Worm (Caenorhabditis elegans) whole organism, L3 larva: ENCODE results near the gene grp-1.

Experiments used
- R02D3.7 ChIP-seq: fragments of 150-350 bp; optimal IDR thresholded peaks from 2 replicates; lab custom pipeline; 2014; ENCODE audit warnings: missing biosample characterization, missing genetic modification characterization
- ZK546.5 ChIP-seq: sonication (generic microtip); optimal IDR thresholded peaks from 2 replicates; lab custom pipeline; 2017; ENCODE audit warnings: missing biosample characterization, missing genetic modification characterization
- aly-2 ChIP-seq: fragments of 150-350 bp; optimal IDR thresholded peaks from 2 replicates; lab custom pipeline; 2014; ENCODE audit warnings: missing biosample characterization, missing genetic modification characterization
- ama-1 ChIP-seq: fragments of 150-350 bp; optimal IDR thresholded peaks from 2 replicates; lab custom pipeline; 2018
- ceh-16 ChIP-seq: sonication (generic microtip); optimal IDR thresholded peaks from 2 replicates; lab custom pipeline; 2017; ENCODE audit warnings: missing biosample characterization, missing genetic modification characterization
- ceh-28 ChIP-seq: fragments of 150-350 bp; optimal IDR thresholded peaks from 2 replicates; lab custom pipeline; 2014; ENCODE audit warnings: missing biosample characterization, missing genetic modification reagents, missing genetic modification characterization
- ceh-82 ChIP-seq: fragments of 150-350 bp; optimal IDR thresholded peaks from 2 replicates; lab custom pipeline; 2014; ENCODE audit warnings: missing biosample characterization, missing genetic modification characterization
- ceh-9 ChIP-seq: sonication (generic microtip); optimal IDR thresholded peaks from 2 replicates; lab custom pipeline; 2018; ENCODE audit warnings: missing biosample characterization, missing genetic modification characterization
- daf-12 ChIP-seq: fragments of 150-350 bp; optimal IDR thresholded peaks from 2 replicates; lab custom pipeline; 2014; ENCODE audit warnings: missing biosample characterization, missing genetic modification reagents, missing genetic modification characterization
- egl-27 ChIP-seq: sonication (generic microtip); optimal IDR thresholded peaks from 4 replicates; lab custom pipeline; 2017; ENCODE audit warnings: missing biosample characterization, missing genetic modification reagents, missing genetic modification characterization
- egl-5 ChIP-seq: fragments of 150-350 bp; optimal IDR thresholded peaks from 2 replicates; lab custom pipeline; 2017; ENCODE audit warnings: missing biosample characterization, missing genetic modification reagents, missing genetic modification characterization, inconsistent platforms
- elt-1 ChIP-seq: fragments of 150-350 bp; optimal IDR thresholded peaks from 2 replicates; lab custom pipeline; 2014; ENCODE audit warnings: missing biosample characterization, missing genetic modification characterization
- elt-2 ChIP-seq: sonication (generic microtip); optimal IDR thresholded peaks from 2 replicates; lab custom pipeline; 2016; ENCODE audit warnings: missing genetic modification reagents, mild to moderate bottlenecking, missing genetic modification characterization, missing compliant biosample characterization
- elt-3 ChIP-seq, 3 experiments: fragments of 150-350 bp in 1 of 3; sonication (generic microtip) in 2 of 3; optimal IDR thresholded peaks; 2 replicates in 2 of 3; 4 replicates in 1 of 3; lab custom pipeline; 2014 to 2017; ENCODE audit warnings: missing biosample characterization in 3 of 3, missing genetic modification characterization in 3 of 3
- eor-1 ChIP-seq, 2 experiments: fragments of 150-350 bp; optimal IDR thresholded peaks; 2 replicates each; lab custom pipeline; 2014 to 2018; ENCODE audit warnings: missing biosample characterization in 2 of 2, missing genetic modification characterization in 2 of 2
- fkh-10 ChIP-seq: sonication (generic microtip); optimal IDR thresholded peaks from 2 replicates; lab custom pipeline; 2017; ENCODE audit warnings: missing biosample characterization, missing genetic modification reagents, missing genetic modification characterization
- fkh-2 ChIP-seq: fragments of 150-350 bp; optimal IDR thresholded peaks from 2 replicates; lab custom pipeline; 2014; ENCODE audit warnings: missing biosample characterization, missing genetic modification reagents, missing genetic modification characterization
- fos-1 ChIP-seq: fragments of 150-350 bp; optimal IDR thresholded peaks from 2 replicates; lab custom pipeline; 2014; ENCODE audit warnings: missing biosample characterization, missing genetic modification characterization
- hmg-11 ChIP-seq: sonication (generic microtip); optimal IDR thresholded peaks from 2 replicates; lab custom pipeline; 2016; ENCODE audit warnings: missing genetic modification characterization, missing compliant biosample characterization
- jun-1 ChIP-seq: fragments of 150-350 bp; optimal IDR thresholded peaks from 2 replicates; lab custom pipeline; 2014; ENCODE audit warnings: missing biosample characterization, missing genetic modification reagents, missing genetic modification characterization
- lin-15B ChIP-seq: fragments of 150-350 bp; optimal IDR thresholded peaks from 2 replicates; lab custom pipeline; 2014; ENCODE audit warnings: missing biosample characterization, missing genetic modification characterization
- lin-39 ChIP-seq: fragments of 150-350 bp; optimal IDR thresholded peaks from 2 replicates; lab custom pipeline; 2018; ENCODE audit warnings: missing biosample characterization, missing genetic modification reagents, missing genetic modification characterization
- lsy-12 ChIP-seq: sonication (generic microtip); optimal IDR thresholded peaks from 2 replicates; lab custom pipeline; 2016; ENCODE audit warnings: mild to moderate bottlenecking, missing genetic modification characterization, missing compliant biosample characterization
- mdl-1 ChIP-seq: fragments of 150-350 bp; optimal IDR thresholded peaks from 2 replicates; lab custom pipeline; 2014; ENCODE audit warnings: missing biosample characterization, missing genetic modification characterization
- mml-1 ChIP-seq: fragments of 150-350 bp; sonication (generic microtip); optimal IDR thresholded peaks from 3 replicates; lab custom pipeline; 2014; ENCODE audit warnings: missing biosample characterization, missing genetic modification characterization
- nfya-1 ChIP-seq: sonication (generic microtip); optimal IDR thresholded peaks from 2 replicates; lab custom pipeline; 2017; ENCODE audit warnings: missing genetic modification characterization, mild to moderate bottlenecking, missing compliant biosample characterization, antibody characterized with exemption, moderate library complexity; ENCODE audit not compliant: insufficient read depth
- nhr-11 ChIP-seq: fragments of 150-350 bp; optimal IDR thresholded peaks from 2 replicates; lab custom pipeline; 2014; ENCODE audit warnings: missing biosample characterization, missing genetic modification characterization
- nhr-12 ChIP-seq: fragments of 150-350 bp; optimal IDR thresholded peaks from 2 replicates; lab custom pipeline; 2014; ENCODE audit warnings: missing biosample characterization, missing genetic modification characterization
- nhr-23 ChIP-seq: fragments of 150-350 bp; optimal IDR thresholded peaks from 2 replicates; lab custom pipeline; 2014; ENCODE audit warnings: missing biosample characterization, missing genetic modification reagents, missing genetic modification characterization
- nhr-237 ChIP-seq: fragments of 150-350 bp; optimal IDR thresholded peaks from 2 replicates; lab custom pipeline; 2014; ENCODE audit warnings: missing biosample characterization, missing genetic modification characterization
- nhr-25 ChIP-seq: sonication (generic microtip); optimal IDR thresholded peaks from 2 replicates; lab custom pipeline; 2017; ENCODE audit warnings: missing biosample characterization, missing genetic modification characterization
- nhr-28 ChIP-seq: fragments of 150-350 bp; optimal IDR thresholded peaks from 2 replicates; lab custom pipeline; 2014; ENCODE audit warnings: missing biosample characterization, missing genetic modification characterization
- nhr-43 ChIP-seq: sonication (generic microtip); optimal IDR thresholded peaks from 2 replicates; lab custom pipeline; 2016; ENCODE audit warnings: mild to moderate bottlenecking, missing genetic modification characterization, missing compliant biosample characterization; ENCODE audit not compliant: poor library complexity, severe bottlenecking
- nhr-67 ChIP-seq: fragments of 150-350 bp; optimal IDR thresholded peaks from 2 replicates; lab custom pipeline; 2014; ENCODE audit warnings: missing biosample characterization, missing genetic modification characterization
- nhr-76 ChIP-seq: fragments of 150-350 bp; sonication (generic microtip); optimal IDR thresholded peaks from 5 replicates; lab custom pipeline; 2014; ENCODE audit warnings: missing biosample characterization, missing genetic modification characterization
- nhr-77 ChIP-seq: fragments of 150-350 bp; optimal IDR thresholded peaks from 2 replicates; lab custom pipeline; 2014; ENCODE audit warnings: missing biosample characterization, missing genetic modification characterization
- pha-4 ChIP-seq: fragments of 150-350 bp; optimal IDR thresholded peaks from 2 replicates; lab custom pipeline; 2014; ENCODE audit warnings: missing biosample characterization, missing genetic modification reagents, missing genetic modification characterization
- pqm-1 ChIP-seq: fragments of 150-350 bp; optimal IDR thresholded peaks from 2 replicates; lab custom pipeline; 2017; ENCODE audit warnings: missing biosample characterization, missing genetic modification characterization, inconsistent platforms
- sea-2 ChIP-seq: fragments of 150-350 bp; sonication (generic microtip); optimal IDR thresholded peaks from 4 replicates; lab custom pipeline; 2014; ENCODE audit warnings: missing biosample characterization, missing genetic modification reagents, missing genetic modification characterization
- skn-1 ChIP-seq: fragments of 150-350 bp; optimal IDR thresholded peaks from 2 replicates; lab custom pipeline; 2014; ENCODE audit warnings: missing biosample characterization, missing genetic modification characterization
- snpc-4 ChIP-seq: fragments of 150-350 bp; optimal IDR thresholded peaks from 2 replicates; lab custom pipeline; 2014; ENCODE audit warnings: missing biosample characterization, missing genetic modification characterization
- tbx-2 ChIP-seq: sonication (generic microtip); optimal IDR thresholded peaks from 2 replicates; lab custom pipeline; 2016; ENCODE audit warnings: mild to moderate bottlenecking, missing genetic modification characterization, missing compliant biosample characterization
- unc-39 ChIP-seq: sonication (generic microtip); optimal IDR thresholded peaks from 4 replicates; lab custom pipeline; 2017; ENCODE audit warnings: missing biosample characterization, missing genetic modification characterization
- unc-62 ChIP-seq: fragments of 150-350 bp; sonication (generic microtip); optimal IDR thresholded peaks from 4 replicates; lab custom pipeline; 2014; ENCODE audit warnings: missing biosample characterization, missing genetic modification reagents, missing genetic modification characterization
- zag-1 ChIP-seq: fragments of 150-350 bp; optimal IDR thresholded peaks from 2 replicates; lab custom pipeline; 2014; ENCODE audit warnings: missing biosample characterization, missing genetic modification characterization
- ztf-11 ChIP-seq: fragments of 150-350 bp; optimal IDR thresholded peaks from 2 replicates; lab custom pipeline; 2014; ENCODE audit warnings: missing biosample characterization, missing genetic modification characterization
- ztf-4 ChIP-seq: fragments of 150-350 bp; optimal IDR thresholded peaks from 2 replicates; lab custom pipeline; 2014; ENCODE audit warnings: missing biosample characterization, missing genetic modification characterization

The grp-1 gene

DNA sequence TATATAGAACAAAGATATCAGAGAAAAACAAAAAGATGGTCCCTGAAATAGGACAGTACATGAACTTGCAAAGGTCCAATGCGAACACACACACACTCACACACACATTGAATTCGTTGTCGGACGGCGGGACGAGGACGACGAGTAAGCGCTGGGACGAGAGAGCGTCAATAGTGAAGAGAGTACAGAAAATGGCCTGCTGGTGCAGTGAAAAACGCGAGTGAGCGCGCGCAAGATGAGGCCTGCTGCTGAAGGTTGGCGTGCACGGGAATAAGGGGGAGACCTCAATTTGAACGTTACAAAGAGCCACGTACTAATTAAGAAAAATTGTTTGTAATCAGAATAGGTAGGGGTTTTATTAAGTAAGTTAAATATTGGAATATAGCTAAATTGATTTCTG lies 41.5 kb downstream of the grp-1 start:
- TF ChIP-seq hmg-11 (tag; lab: Kevin White, UChicago) (peak; percentile 87), pha-4 (tag; lab: Kevin White, UChicago) (peak; percentile 38), unc-62 (GFP tag; lab: Kevin White, UChicago) (no peak), nfya-1 (peak; percentile 55), nhr-25 (tag; lab: Kevin White, UChicago) (no peak), lin-39 (tag; lab: Kevin White, UChicago) (peak; percentile 76)

DNA sequence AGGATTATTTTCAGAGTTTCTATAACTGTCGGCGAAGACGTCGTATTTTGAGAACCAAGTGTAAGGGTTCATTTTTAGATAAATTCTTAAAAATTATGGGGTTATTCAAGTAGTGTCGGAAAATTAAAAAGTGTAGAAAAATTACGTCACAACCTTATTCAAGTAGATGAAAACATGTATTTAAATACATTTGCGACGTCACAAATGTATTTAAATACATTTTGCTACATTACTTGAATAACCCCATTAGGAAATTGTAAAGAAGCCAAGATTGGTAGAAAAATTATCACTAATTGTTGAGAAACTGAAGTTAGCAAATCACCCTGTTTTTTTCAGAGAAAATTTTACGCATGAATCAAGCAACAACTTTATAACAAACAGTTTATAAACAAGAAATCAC lies 43.7 kb downstream of the grp-1 start:
- TF ChIP-seq ztf-11, result no peak
- TF ChIP-seq nhr-77 (tag; lab: Kevin White, UChicago), result no peak
- no peak for TF ChIP-seq lin-15B
- TF ChIP-seq nhr-12, result no peak
- no peak for TF ChIP-seq sea-2 (GFP tag; lab: Kevin White, UChicago)
- no peak for TF ChIP-seq ceh-82 (tag; lab: Kevin White, UChicago)
- TF ChIP-seq egl-27 (tag; lab: Kevin White, UChicago), result no peak
- no peak for TF ChIP-seq ceh-16 (tag; lab: Kevin White, UChicago)
- no peak for TF ChIP-seq mdl-1 (tag; lab: Kevin White, UChicago)
- TF ChIP-seq nhr-11 (tag; lab: Kevin White, UChicago), result no peak

DNA sequence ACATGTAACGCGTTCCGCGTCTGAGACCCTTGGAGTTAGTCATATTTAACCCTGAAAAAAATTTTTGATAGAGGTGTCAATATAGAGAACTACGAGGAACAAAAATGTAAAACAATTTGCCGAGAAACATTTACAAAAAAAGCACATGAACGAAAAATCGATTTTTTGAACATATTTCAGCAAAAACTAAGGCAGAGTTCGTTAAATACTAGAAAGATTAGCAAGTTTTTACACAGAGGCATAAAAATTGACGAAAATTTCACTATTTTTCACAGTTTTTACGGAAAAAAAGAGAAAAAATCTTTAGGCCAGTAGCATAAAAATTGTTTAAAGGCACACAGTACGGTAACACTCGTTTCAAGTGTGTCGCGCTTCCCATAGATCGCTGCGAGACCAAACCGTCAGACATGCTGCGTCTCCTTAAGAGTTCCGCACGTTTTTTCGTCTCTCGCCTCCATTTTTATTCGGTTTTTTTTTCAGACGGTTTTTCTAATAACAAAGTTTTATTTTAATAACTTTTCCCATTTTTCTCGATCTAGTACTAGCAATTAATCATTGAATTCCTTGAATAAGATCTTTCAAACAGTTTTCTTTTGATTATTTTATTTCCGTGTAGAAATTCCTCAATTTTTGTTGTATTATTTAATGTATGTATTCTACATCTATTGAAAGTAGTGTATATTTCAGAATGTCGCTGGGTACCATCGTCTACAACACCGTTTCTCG lies 44.8 kb downstream of the grp-1 start, which contains the start of the genes rpl-21 and C14B9.10:
Gene rpl-21, minus strand, starts transcription at position 51 of the 726 bp plus-strand sequence.
Gene C14B9.10, plus strand, starts transcription at position 676 of the 726 bp plus-strand sequence.
- TF ChIP-seq ama-1 (lab: Kevin White, UChicago) (peak; percentile 53), unc-39 (tag; lab: Kevin White, UChicago) (no peak), nhr-237 (tag; lab: Kevin White, UChicago) (no peak), tbx-2 (tag; lab: Kevin White, UChicago) (peak; percentile 11), lin-15B (peak; percentile 87), jun-1 (peak; percentile 35), nhr-76 (no peak), elt-1 (tag; lab: Kevin White, UChicago) (no peak), nhr-28 (tag; lab: Kevin White, UChicago) (no peak), mml-1 (no peak), ZK546.5 (tag; lab: Kevin White, UChicago) (peak; percentile 0), skn-1 (tag; lab: Kevin White, UChicago) (peak; percentile 58), ztf-11 (no peak), ceh-9 (tag; lab: Kevin White, UChicago) (no peak), ztf-4 (tag; lab: Kevin White, UChicago) (no peak), unc-62 (GFP tag; lab: Kevin White, UChicago) (peak; percentile 11), nhr-25 (tag; lab: Kevin White, UChicago) (peak; percentile 83), pqm-1 (tag; lab: Kevin White, UChicago) (peak; percentile 59), pha-4 (tag; lab: Kevin White, UChicago) (peak; percentile 95), nhr-11 (tag; lab: Kevin White, UChicago) (no peak), nhr-23 (tag; lab: Kevin White, UChicago) (peak; percentile 85), elt-3 (tag; optimal IDR thresholded peaks at IDR 0.05; lab: Kevin White, UChicago) (no peak), egl-5 (tag; lab: Kevin White, UChicago) (peak; percentile 81), nhr-43 (tag; lab: Kevin White, UChicago) (peak; percentile 74), lsy-12 (tag; lab: Kevin White, UChicago) (peak; percentile 63), sea-2 (GFP tag; lab: Kevin White, UChicago) (no peak), ceh-16 (tag; lab: Kevin White, UChicago) (peak; percentile 11), lin-39 (tag; lab: Kevin White, UChicago) (peak; percentile 90), ceh-28 (tag; lab: Kevin White, UChicago) (peak; percentile 57), ceh-82 (tag; lab: Kevin White, UChicago) (peak; percentile 20), nhr-77 (tag; lab: Kevin White, UChicago) (no peak), hmg-11 (tag; lab: Kevin White, UChicago) (peak; percentile 90), fkh-2 (tag; lab: Kevin White, UChicago) (no peak), egl-27 (tag; lab: Kevin White, UChicago) (no peak), zag-1 (tag; lab: Kevin White, UChicago) (no peak), snpc-4 (peak; percentile 47), eor-1 (tag; optimal IDR thresholded peaks at IDR 0.05; lab: Kevin White, UChicago) (no peak), nhr-67 (tag; lab: Kevin White, UChicago) (no peak), aly-2 (no peak), nfya-1 (peak; percentile 98), elt-2 (tag; lab: Kevin White, UChicago) (peak; percentile 45), daf-12 (no peak), fkh-10 (GFP tag; lab: Kevin White, UChicago) (no peak), nhr-12 (no peak), mdl-1 (tag; lab: Kevin White, UChicago) (no peak), fos-1 (tag; lab: Kevin White, UChicago) (no peak), R02D3.7 (tag; lab: Kevin White, UChicago) (peak; percentile 82)
